Fruit fly (Drosophila melanogaster) whole organism, adult: ENCODE measurements around the gene Or22a.

ENCODE experiments used
- CG11617 ChIP-seq: fragments of 200-800 bp; sonication (Bioruptor generic); optimal IDR thresholded peaks from 2 replicates; lab custom pipeline; 2017; ENCODE audit warnings: mild to moderate bottlenecking, missing biosample characterization, missing genetic modification reagents, missing genetic modification characterization
- CG12768 ChIP-seq: fragments of 200-800 bp; sonication (Bioruptor generic); optimal IDR thresholded peaks from 2 replicates; lab custom pipeline; 2017; ENCODE audit warnings: missing biosample characterization, missing genetic modification characterization, mild to moderate bottlenecking, moderate library complexity, missing genetic modification reagents
- CG14711 ChIP-seq: fragments of 200-800 bp; sonication (Bioruptor generic); optimal IDR thresholded peaks from 2 replicates; lab custom pipeline; 2018; ENCODE audit warnings: missing biosample characterization, mild to moderate bottlenecking, missing genetic modification characterization, moderate library complexity
- CG1620 ChIP-seq: fragments of 200-800 bp; sonication (Bioruptor generic); optimal IDR thresholded peaks from 2 replicates; lab custom pipeline; 2016; ENCODE audit warnings: missing biosample characterization, missing genetic modification characterization
- CG33017 ChIP-seq: fragments of 200-800 bp; sonication (Bioruptor generic); optimal IDR thresholded peaks from 2 replicates; lab custom pipeline; 2018; ENCODE audit warnings: missing biosample characterization, mild to moderate bottlenecking, missing genetic modification characterization, moderate library complexity
- CG5204 ChIP-seq: fragments of 200-800 bp; sonication (Bioruptor generic); optimal IDR thresholded peaks from 2 replicates; lab custom pipeline; 2016; ENCODE audit warnings: missing biosample characterization, missing genetic modification characterization
- CG7045 ChIP-seq: fragments of 200-800 bp; sonication (Bioruptor generic); optimal IDR thresholded peaks from 2 replicates; lab custom pipeline; 2017; ENCODE audit warnings: missing biosample characterization, mild to moderate bottlenecking, missing genetic modification characterization
- CG7101 ChIP-seq: fragments of 200-800 bp; sonication (Bioruptor generic); optimal IDR thresholded peaks from 2 replicates; lab custom pipeline; 2018; ENCODE audit warnings: missing biosample characterization, mild to moderate bottlenecking, missing genetic modification characterization, moderate library complexity
- Clk ChIP-seq: fragments of 200-800 bp; sonication (Bioruptor generic); optimal IDR thresholded peaks from 2 replicates; lab custom pipeline; 2017; ENCODE audit warnings: missing biosample characterization, missing genetic modification characterization
- Crg-1 ChIP-seq: fragments of 200-800 bp; sonication (Bioruptor generic); optimal IDR thresholded peaks from 2 replicates; lab custom pipeline; 2016; ENCODE audit warnings: missing biosample characterization, missing genetic modification characterization
- Hr96 ChIP-seq: fragments of 200-800 bp; sonication (Bioruptor generic); optimal IDR thresholded peaks from 2 replicates; lab custom pipeline; 2016; ENCODE audit warnings: missing biosample characterization, missing genetic modification characterization
- Mnt ChIP-seq: fragments of 200-800 bp; sonication (Bioruptor generic); optimal IDR thresholded peaks from 2 replicates; lab custom pipeline; 2016; ENCODE audit warnings: missing biosample characterization, mild to moderate bottlenecking, missing genetic modification characterization
- bab1 ChIP-seq: fragments of 200-800 bp; sonication (Bioruptor generic); optimal IDR thresholded peaks from 3 replicates; lab custom pipeline; 2019; ENCODE audit warnings: missing biosample characterization, mild to moderate bottlenecking, missing genetic modification characterization, moderate library complexity
- cic ChIP-seq: fragments of 200-800 bp; sonication (Bioruptor generic); optimal IDR thresholded peaks from 2 replicates; lab custom pipeline; 2017; ENCODE audit warnings: missing biosample characterization, mild to moderate bottlenecking, missing genetic modification characterization, moderate library complexity
- cnc ChIP-seq, 2 experiments: fragments of >200 bp; optimal IDR thresholded peaks; 2 replicates each; lab custom pipeline; 2017
- kay ChIP-seq: fragments of 200-800 bp; sonication (Bioruptor generic); peaks from one replicate; lab custom pipeline; 2016; ENCODE audit warnings: missing biosample characterization, missing genetic modification characterization, borderline replicate concordance
- ovo ChIP-seq: fragments of 200-800 bp; sonication (Bioruptor generic); optimal IDR thresholded peaks from 2 replicates; lab custom pipeline; 2016; ENCODE audit warnings: missing biosample characterization, missing genetic modification characterization
- pad ChIP-seq: fragments of 200-800 bp; sonication (Bioruptor generic); optimal IDR thresholded peaks from 3 replicates; lab custom pipeline; 2017; ENCODE audit warnings: missing biosample characterization, missing genetic modification characterization, mild to moderate bottlenecking, moderate library complexity, missing genetic modification reagents
- tj ChIP-seq: fragments of 200-800 bp; sonication (Bioruptor generic); optimal IDR thresholded peaks from 3 replicates; lab custom pipeline; 2017; ENCODE audit warnings: missing biosample characterization, mild to moderate bottlenecking, missing genetic modification characterization, moderate library complexity
- toe ChIP-seq: fragments of 200-800 bp; sonication (Bioruptor generic); optimal IDR thresholded peaks from 2 replicates; lab custom pipeline; 2016; ENCODE audit warnings: missing biosample characterization, missing genetic modification characterization

Or22a gene

DNA sequence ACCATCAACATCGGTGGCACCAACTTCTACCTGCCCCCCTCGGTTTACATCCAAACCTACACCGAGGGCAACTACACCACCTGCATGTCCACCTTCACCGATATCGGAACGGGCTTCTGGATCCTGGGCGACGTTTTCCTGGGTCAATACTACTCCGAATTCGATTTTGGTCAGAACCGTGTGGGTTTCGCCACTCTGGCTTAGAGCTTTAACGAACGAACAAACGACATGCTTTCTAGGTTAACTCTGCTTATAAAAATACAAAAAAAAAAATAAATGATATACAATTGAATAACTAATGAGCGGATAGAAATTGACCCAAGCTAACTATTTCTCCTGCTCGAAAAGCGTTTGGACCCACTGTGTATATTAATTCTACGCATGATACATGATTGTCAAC lies 25.1 kb upstream of the Or22a start, which contains the start of gene CG31926:
TSS of gene CG31926 (plus strand) at position 301 of the 400 bp plus-strand sequence.
- no peak for TF ChIP-seq cic (GFP tag; lab: Kevin White, UChicago)
- TF ChIP-seq Crg-1 (GFP tag; lab: Kevin White, UChicago) = no peak
- TF ChIP-seq tj (GFP tag; lab: Kevin White, UChicago) = no peak
- no peak for TF ChIP-seq toe (GFP tag; lab: Kevin White, UChicago)
- TF ChIP-seq CG33017 (tag; lab: Kevin White, UChicago) = no peak
- no peak for TF ChIP-seq CG5204 (GFP tag; lab: Kevin White, UChicago)
- no peak for TF ChIP-seq pad (GFP tag; lab: Kevin White, UChicago)
- no peak for TF ChIP-seq kay (GFP tag; lab: Kevin White, UChicago)
- TF ChIP-seq cnc (optimal IDR thresholded peaks at IDR 0.05; lab: Kevin White, UChicago) = no peak
- TF ChIP-seq CG1620 = no peak
- no peak for TF ChIP-seq CG11617 (GFP tag; lab: Kevin White, UChicago)
- TF ChIP-seq Mnt (GFP tag; lab: Kevin White, UChicago) = no peak
- TF ChIP-seq CG14711 (tag; lab: Kevin White, UChicago) = no peak
- TF ChIP-seq CG7101 (tag; lab: Kevin White, UChicago) = no peak

DNA sequence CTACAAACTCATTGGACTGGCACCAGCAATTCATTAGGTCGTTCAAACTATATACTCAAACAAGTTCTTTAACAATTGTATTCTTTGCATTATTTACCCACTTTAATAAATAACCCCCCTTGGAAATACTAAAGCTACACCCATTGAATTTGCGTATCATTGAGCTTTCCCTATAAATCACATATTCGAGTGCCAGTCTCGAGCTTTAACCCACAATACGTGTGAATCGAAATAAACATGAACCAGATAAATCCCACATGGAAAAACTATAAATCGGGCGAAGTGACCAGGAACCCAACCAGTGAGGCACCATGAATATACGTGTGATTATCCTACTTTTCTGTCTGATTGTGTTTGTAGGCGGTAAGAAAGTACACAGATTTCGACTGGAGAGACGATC lies 23.3 kb upstream of the Or22a start, which contains the start of gene CG31661:
TSS of gene CG31661 (plus strand) at position 301 of the 400 bp plus-strand sequence.
- no peak for TF ChIP-seq bab1 (GFP tag; lab: Kevin White, UChicago)
- TF ChIP-seq kay (GFP tag; lab: Kevin White, UChicago) = no peak
- TF ChIP-seq CG12768 (GFP tag; lab: Kevin White, UChicago) = no peak
- no peak for TF ChIP-seq Mnt (GFP tag; lab: Kevin White, UChicago)
- TF ChIP-seq pad (GFP tag; lab: Kevin White, UChicago) = no peak
- no peak for TF ChIP-seq cnc (optimal IDR thresholded peaks at IDR 0.05; lab: Kevin White, UChicago)
- no peak for TF ChIP-seq CG7101 (tag; lab: Kevin White, UChicago)
- no peak for TF ChIP-seq CG14711 (tag; lab: Kevin White, UChicago)
- TF ChIP-seq ovo (GFP tag; lab: Kevin White, UChicago) = no peak
- TF ChIP-seq CG1620 = no peak
- no peak for TF ChIP-seq cic (GFP tag; lab: Kevin White, UChicago)
- TF ChIP-seq tj (GFP tag; lab: Kevin White, UChicago) = no peak
- TF ChIP-seq CG7045 = no peak
- no peak for TF ChIP-seq Crg-1 (GFP tag; lab: Kevin White, UChicago)
- no peak for TF ChIP-seq Hr96 (GFP tag; lab: Kevin White, UChicago)
- no peak for TF ChIP-seq CG11617 (GFP tag; lab: Kevin White, UChicago)
- TF ChIP-seq Clk (GFP tag; lab: Kevin White, UChicago) = no peak

DNA sequence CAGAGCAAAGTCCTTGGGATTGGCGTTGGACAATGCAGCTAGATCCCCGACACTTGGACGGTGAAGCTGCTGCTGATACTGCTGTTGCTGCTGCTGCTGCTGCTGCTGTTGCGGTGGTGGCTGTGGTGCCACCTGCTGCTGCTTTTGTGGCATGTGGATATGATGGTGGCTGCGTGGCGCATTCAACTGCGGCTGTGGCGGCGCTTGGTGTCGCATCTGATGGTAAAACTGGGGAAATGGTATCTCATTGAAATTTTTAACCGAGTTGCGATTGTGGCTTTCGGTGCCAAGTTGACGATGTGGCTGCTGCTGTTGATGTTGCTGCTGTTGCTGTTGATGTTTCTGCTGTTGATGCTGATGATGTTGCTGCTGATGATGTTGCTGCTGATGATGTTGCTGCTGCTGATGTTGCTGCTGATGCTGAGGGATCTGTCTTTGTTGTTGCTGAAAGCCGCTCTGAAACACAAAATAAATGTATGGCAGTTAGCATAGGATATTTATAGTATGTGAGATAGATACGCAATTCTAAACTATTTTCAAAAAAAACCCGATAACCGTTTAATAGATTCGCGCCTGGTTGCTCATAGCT lies 21.2 kb upstream of the Or22a start:
- TF ChIP-seq cnc (optimal IDR thresholded peaks at IDR 0.05; lab: Kevin White, UChicago) (no peak), CG33017 (tag; lab: Kevin White, UChicago) (no peak), bab1 (GFP tag; lab: Kevin White, UChicago) (no peak), Hr96 (GFP tag; lab: Kevin White, UChicago) (no peak), CG14711 (tag; lab: Kevin White, UChicago) (no peak), pad (GFP tag; lab: Kevin White, UChicago) (no peak), Clk (GFP tag; lab: Kevin White, UChicago) (no peak), cic (GFP tag; lab: Kevin White, UChicago) (no peak), CG5204 (GFP tag; lab: Kevin White, UChicago) (no peak)

DNA sequence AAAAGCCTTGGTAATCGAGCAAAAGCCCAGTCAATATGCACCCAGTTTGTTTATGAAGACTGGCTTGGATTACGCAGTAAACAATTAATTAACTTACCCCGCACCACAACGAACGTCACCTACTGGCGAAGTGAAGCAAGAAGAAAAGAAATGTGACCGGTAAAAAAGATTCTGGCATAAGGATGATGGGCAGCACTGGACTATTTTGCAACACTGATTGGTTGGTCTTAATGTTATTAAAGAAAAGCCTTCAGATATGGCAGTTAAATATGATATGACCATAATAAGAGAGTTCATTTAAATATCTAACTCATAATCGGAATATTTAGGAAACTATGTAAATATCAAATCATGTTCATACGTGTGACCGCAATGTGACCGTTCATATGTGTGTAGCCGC lies 20.0 kb upstream of the Or22a start, which contains the start of gene CG18131:
TSS of gene CG18131 (minus strand) at position 297 of the 400 bp plus-strand sequence.
- TF ChIP-seq CG12768 (GFP tag; lab: Kevin White, UChicago) (no peak), pad (GFP tag; lab: Kevin White, UChicago) (no peak)

DNA sequence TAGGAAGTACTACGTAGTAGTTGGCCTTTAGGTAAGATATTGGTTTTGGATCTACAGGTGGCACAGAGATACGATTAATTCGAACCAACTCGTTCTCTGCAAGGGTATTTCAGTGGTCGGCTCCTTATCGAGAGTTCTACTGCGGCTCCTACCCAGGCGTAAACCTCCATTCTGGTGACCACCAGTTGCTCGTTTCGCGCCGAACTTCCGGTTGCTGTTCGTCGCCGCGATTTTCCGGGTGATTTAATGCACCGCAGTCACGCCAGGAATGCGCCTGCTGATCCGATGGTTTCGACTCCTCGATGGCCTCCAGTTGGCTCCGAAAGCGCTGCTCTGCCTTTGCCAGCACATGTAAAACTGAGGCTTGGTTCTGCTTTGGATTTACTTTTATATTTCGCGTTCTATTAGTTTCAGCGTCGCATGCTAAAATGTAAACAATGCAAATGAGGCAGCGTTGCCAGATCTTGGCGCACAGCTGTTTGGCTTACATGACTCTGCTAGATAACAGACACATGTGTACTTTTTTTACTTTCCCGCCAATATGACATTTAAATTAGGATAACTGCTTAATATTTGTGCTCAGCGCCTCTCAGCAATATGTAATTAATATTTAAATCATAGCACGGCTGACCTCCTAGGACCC lies 17.7 kb upstream of the Or22a start, which contains the start of gene CG7420:
TSS of gene CG7420 (minus strand) at position 446 of the 643 bp plus-strand sequence.
- TF ChIP-seq Hr96 (GFP tag; lab: Kevin White, UChicago) (no peak), Clk (GFP tag; lab: Kevin White, UChicago) (no peak), Mnt (GFP tag; lab: Kevin White, UChicago) (peak; percentile 17), bab1 (GFP tag; lab: Kevin White, UChicago) (peak; percentile 2)

DNA sequence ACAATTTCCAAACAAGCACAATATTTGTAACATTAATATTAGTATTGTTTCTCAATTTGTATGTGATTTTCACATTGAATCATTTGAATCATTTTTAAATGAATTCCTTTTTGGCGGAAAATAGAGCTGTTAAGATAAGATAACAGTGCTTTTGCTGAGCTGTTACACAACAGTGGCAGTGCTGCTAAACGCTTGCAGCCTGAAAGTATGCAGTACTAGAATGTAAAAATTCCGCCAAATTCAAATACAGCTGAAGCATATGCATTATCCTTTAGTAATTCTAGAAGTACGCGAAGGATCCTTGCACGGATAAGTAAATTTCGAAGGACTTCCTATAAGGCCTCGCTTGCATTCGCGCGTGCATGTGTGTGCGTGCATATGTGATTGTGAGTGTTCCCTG lies 16.0 kb upstream of the Or22a start:
- TF ChIP-seq CG12768 (GFP tag; lab: Kevin White, UChicago) (no peak), CG5204 (GFP tag; lab: Kevin White, UChicago) (no peak), CG7101 (tag; lab: Kevin White, UChicago) (no peak), Clk (GFP tag; lab: Kevin White, UChicago) (no peak), Hr96 (GFP tag; lab: Kevin White, UChicago) (no peak), CG14711 (tag; lab: Kevin White, UChicago) (no peak), CG7045 (no peak), CG11617 (GFP tag; lab: Kevin White, UChicago) (no peak), CG33017 (tag; lab: Kevin White, UChicago) (no peak), tj (GFP tag; lab: Kevin White, UChicago) (no peak)
